Worm (Caenorhabditis elegans) whole organism, L3 larva: Measurements from ENCODE around the gene ZC132.9.
"Not testable (repeated sequence)": the region's sequence is repeated elsewhere in the genome, so short reads cannot be mapped to it uniquely, and the experiment has no call there.

Source experiments
- aly-2 ChIP-seq: fragments of 150-350 bp; optimal IDR thresholded peaks from 2 replicates; lab custom pipeline; 2014; ENCODE audit warnings: missing biosample characterization, missing genetic modification characterization
- elt-3 ChIP-seq, 3 experiments: fragments of 150-350 bp in 1 of 3; sonication (generic microtip) in 2 of 3; optimal IDR thresholded peaks; 2 replicates in 2 of 3; 4 replicates in 1 of 3; lab custom pipeline; 2014 to 2017; ENCODE audit warnings: missing biosample characterization in 3 of 3, missing genetic modification characterization in 3 of 3
- fkh-2 ChIP-seq: fragments of 150-350 bp; optimal IDR thresholded peaks from 2 replicates; lab custom pipeline; 2014; ENCODE audit warnings: missing biosample characterization, missing genetic modification reagents, missing genetic modification characterization
- mdl-1 ChIP-seq: fragments of 150-350 bp; optimal IDR thresholded peaks from 2 replicates; lab custom pipeline; 2014; ENCODE audit warnings: missing biosample characterization, missing genetic modification characterization
- pha-4 ChIP-seq: fragments of 150-350 bp; optimal IDR thresholded peaks from 2 replicates; lab custom pipeline; 2014; ENCODE audit warnings: missing biosample characterization, missing genetic modification reagents, missing genetic modification characterization
- zag-1 ChIP-seq: fragments of 150-350 bp; optimal IDR thresholded peaks from 2 replicates; lab custom pipeline; 2014; ENCODE audit warnings: missing biosample characterization, missing genetic modification characterization

The ZC132.9 gene

ce11 chrV:4271258-4271657 is 48.5 kb downstream of the ZC132.9 start, which contains the start of gene srt-38:
srt-38 (minus strand) TSS chrV:4271358.
- TF ChIP-seq pha-4 (tag; lab: Kevin White, UChicago); mdl-1 (tag; lab: Kevin White, UChicago); elt-3 (tag; optimal IDR thresholded peaks at IDR 0.05; lab: Kevin White, UChicago): not testable (repeated sequence)

ce11 chrV:4268213-4268612 is 51.6 kb downstream of the ZC132.9 start, which contains the start of gene srt-36:
srt-36 (minus strand) TSS chrV:4268313.
- TF ChIP-seq zag-1; fkh-2 (tag; lab: Kevin White, UChicago); aly-2 (tag; lab: Kevin White, UChicago): not testable (repeated sequence)
- TF ChIP-seq, all 47 proteins: peak for 0; not testable (repeated sequence) for 47
